Worm (Caenorhabditis elegans) whole organism, L3 larva: ENCODE data around the gene somi-1.

ENCODE experiments used
- ceh-82 ChIP-seq: fragments of 150-350 bp; optimal IDR thresholded peaks from 2 replicates; lab custom pipeline; 2014; ENCODE audit warnings: missing biosample characterization, missing genetic modification characterization
- elt-2 ChIP-seq: sonication (generic microtip); optimal IDR thresholded peaks from 2 replicates; lab custom pipeline; 2016; ENCODE audit warnings: missing genetic modification reagents, mild to moderate bottlenecking, missing genetic modification characterization, missing compliant biosample characterization
- fkh-10 ChIP-seq: sonication (generic microtip); optimal IDR thresholded peaks from 2 replicates; lab custom pipeline; 2017; ENCODE audit warnings: missing biosample characterization, missing genetic modification reagents, missing genetic modification characterization
- fos-1 ChIP-seq: fragments of 150-350 bp; optimal IDR thresholded peaks from 2 replicates; lab custom pipeline; 2014; ENCODE audit warnings: missing biosample characterization, missing genetic modification characterization
- lin-15B ChIP-seq: fragments of 150-350 bp; optimal IDR thresholded peaks from 2 replicates; lab custom pipeline; 2014; ENCODE audit warnings: missing biosample characterization, missing genetic modification characterization
- nhr-12 ChIP-seq: fragments of 150-350 bp; optimal IDR thresholded peaks from 2 replicates; lab custom pipeline; 2014; ENCODE audit warnings: missing biosample characterization, missing genetic modification characterization
- nhr-67 ChIP-seq: fragments of 150-350 bp; optimal IDR thresholded peaks from 2 replicates; lab custom pipeline; 2014; ENCODE audit warnings: missing biosample characterization, missing genetic modification characterization
- nhr-77 ChIP-seq: fragments of 150-350 bp; optimal IDR thresholded peaks from 2 replicates; lab custom pipeline; 2014; ENCODE audit warnings: missing biosample characterization, missing genetic modification characterization
- unc-62 ChIP-seq: fragments of 150-350 bp; sonication (generic microtip); optimal IDR thresholded peaks from 4 replicates; lab custom pipeline; 2014; ENCODE audit warnings: missing biosample characterization, missing genetic modification reagents, missing genetic modification characterization

ce11 chrV:13342235-13342634 is 49.0 kb downstream of the somi-1 start:
- TF ChIP-seq nhr-67 (tag; lab: Kevin White, UChicago) (no peak), nhr-12 (tag; lab: Kevin White, UChicago) (no peak), lin-15B (tag; lab: Kevin White, UChicago) (no peak), unc-62 (GFP tag; lab: Kevin White, UChicago) (no peak), elt-2 (tag; lab: Kevin White, UChicago) (no peak), ceh-82 (tag; lab: Kevin White, UChicago) (no peak), fkh-10 (GFP tag; lab: Kevin White, UChicago) (no peak), nhr-77 (tag; lab: Kevin White, UChicago) (no peak), fos-1 (no peak)
